Worm (Caenorhabditis elegans) whole organism, L3 larva: ENCODE results near the gene C08F1.10.

Experiments
- R02D3.7 ChIP-seq: fragments of 150-350 bp; optimal IDR thresholded peaks from 2 replicates; lab custom pipeline; 2014; ENCODE audit warnings: missing biosample characterization, missing genetic modification characterization
- aly-2 ChIP-seq: fragments of 150-350 bp; optimal IDR thresholded peaks from 2 replicates; lab custom pipeline; 2014; ENCODE audit warnings: missing biosample characterization, missing genetic modification characterization
- ama-1 ChIP-seq: fragments of 150-350 bp; optimal IDR thresholded peaks from 2 replicates; lab custom pipeline; 2018
- ceh-28 ChIP-seq: fragments of 150-350 bp; optimal IDR thresholded peaks from 2 replicates; lab custom pipeline; 2014; ENCODE audit warnings: missing biosample characterization, missing genetic modification reagents, missing genetic modification characterization
- ceh-82 ChIP-seq: fragments of 150-350 bp; optimal IDR thresholded peaks from 2 replicates; lab custom pipeline; 2014; ENCODE audit warnings: missing biosample characterization, missing genetic modification characterization
- ceh-9 ChIP-seq: sonication (generic microtip); optimal IDR thresholded peaks from 2 replicates; lab custom pipeline; 2018; ENCODE audit warnings: missing biosample characterization, missing genetic modification characterization
- daf-12 ChIP-seq: fragments of 150-350 bp; optimal IDR thresholded peaks from 2 replicates; lab custom pipeline; 2014; ENCODE audit warnings: missing biosample characterization, missing genetic modification reagents, missing genetic modification characterization
- elt-1 ChIP-seq: fragments of 150-350 bp; optimal IDR thresholded peaks from 2 replicates; lab custom pipeline; 2014; ENCODE audit warnings: missing biosample characterization, missing genetic modification characterization
- elt-2 ChIP-seq: sonication (generic microtip); optimal IDR thresholded peaks from 2 replicates; lab custom pipeline; 2016; ENCODE audit warnings: missing genetic modification reagents, mild to moderate bottlenecking, missing genetic modification characterization, missing compliant biosample characterization
- elt-3 ChIP-seq, 3 experiments: fragments of 150-350 bp in 1 of 3; sonication (generic microtip) in 2 of 3; optimal IDR thresholded peaks; 2 replicates in 2 of 3; 4 replicates in 1 of 3; lab custom pipeline; 2014 to 2017; ENCODE audit warnings: missing biosample characterization in 3 of 3, missing genetic modification characterization in 3 of 3
- eor-1 ChIP-seq, 2 experiments: fragments of 150-350 bp; optimal IDR thresholded peaks; 2 replicates each; lab custom pipeline; 2014 to 2018; ENCODE audit warnings: missing biosample characterization in 2 of 2, missing genetic modification characterization in 2 of 2
- fkh-10 ChIP-seq: sonication (generic microtip); optimal IDR thresholded peaks from 2 replicates; lab custom pipeline; 2017; ENCODE audit warnings: missing biosample characterization, missing genetic modification reagents, missing genetic modification characterization
- fkh-2 ChIP-seq: fragments of 150-350 bp; optimal IDR thresholded peaks from 2 replicates; lab custom pipeline; 2014; ENCODE audit warnings: missing biosample characterization, missing genetic modification reagents, missing genetic modification characterization
- fos-1 ChIP-seq: fragments of 150-350 bp; optimal IDR thresholded peaks from 2 replicates; lab custom pipeline; 2014; ENCODE audit warnings: missing biosample characterization, missing genetic modification characterization
- hmg-11 ChIP-seq: sonication (generic microtip); optimal IDR thresholded peaks from 2 replicates; lab custom pipeline; 2016; ENCODE audit warnings: missing genetic modification characterization, missing compliant biosample characterization
- lin-39 ChIP-seq: fragments of 150-350 bp; optimal IDR thresholded peaks from 2 replicates; lab custom pipeline; 2018; ENCODE audit warnings: missing biosample characterization, missing genetic modification reagents, missing genetic modification characterization
- lsy-12 ChIP-seq: sonication (generic microtip); optimal IDR thresholded peaks from 2 replicates; lab custom pipeline; 2016; ENCODE audit warnings: mild to moderate bottlenecking, missing genetic modification characterization, missing compliant biosample characterization
- mdl-1 ChIP-seq: fragments of 150-350 bp; optimal IDR thresholded peaks from 2 replicates; lab custom pipeline; 2014; ENCODE audit warnings: missing biosample characterization, missing genetic modification characterization
- nhr-12 ChIP-seq: fragments of 150-350 bp; optimal IDR thresholded peaks from 2 replicates; lab custom pipeline; 2014; ENCODE audit warnings: missing biosample characterization, missing genetic modification characterization
- nhr-23 ChIP-seq: fragments of 150-350 bp; optimal IDR thresholded peaks from 2 replicates; lab custom pipeline; 2014; ENCODE audit warnings: missing biosample characterization, missing genetic modification reagents, missing genetic modification characterization
- nhr-25 ChIP-seq: sonication (generic microtip); optimal IDR thresholded peaks from 2 replicates; lab custom pipeline; 2017; ENCODE audit warnings: missing biosample characterization, missing genetic modification characterization
- nhr-43 ChIP-seq: sonication (generic microtip); optimal IDR thresholded peaks from 2 replicates; lab custom pipeline; 2016; ENCODE audit warnings: mild to moderate bottlenecking, missing genetic modification characterization, missing compliant biosample characterization; ENCODE audit not compliant: poor library complexity, severe bottlenecking
- nhr-67 ChIP-seq: fragments of 150-350 bp; optimal IDR thresholded peaks from 2 replicates; lab custom pipeline; 2014; ENCODE audit warnings: missing biosample characterization, missing genetic modification characterization
- nhr-76 ChIP-seq: fragments of 150-350 bp; sonication (generic microtip); optimal IDR thresholded peaks from 5 replicates; lab custom pipeline; 2014; ENCODE audit warnings: missing biosample characterization, missing genetic modification characterization
- nhr-77 ChIP-seq: fragments of 150-350 bp; optimal IDR thresholded peaks from 2 replicates; lab custom pipeline; 2014; ENCODE audit warnings: missing biosample characterization, missing genetic modification characterization
- pqm-1 ChIP-seq: fragments of 150-350 bp; optimal IDR thresholded peaks from 2 replicates; lab custom pipeline; 2017; ENCODE audit warnings: missing biosample characterization, missing genetic modification characterization, inconsistent platforms
- sea-2 ChIP-seq: fragments of 150-350 bp; sonication (generic microtip); optimal IDR thresholded peaks from 4 replicates; lab custom pipeline; 2014; ENCODE audit warnings: missing biosample characterization, missing genetic modification reagents, missing genetic modification characterization
- snpc-4 ChIP-seq: fragments of 150-350 bp; optimal IDR thresholded peaks from 2 replicates; lab custom pipeline; 2014; ENCODE audit warnings: missing biosample characterization, missing genetic modification characterization
- tbx-2 ChIP-seq: sonication (generic microtip); optimal IDR thresholded peaks from 2 replicates; lab custom pipeline; 2016; ENCODE audit warnings: mild to moderate bottlenecking, missing genetic modification characterization, missing compliant biosample characterization
- unc-39 ChIP-seq: sonication (generic microtip); optimal IDR thresholded peaks from 4 replicates; lab custom pipeline; 2017; ENCODE audit warnings: missing biosample characterization, missing genetic modification characterization
- zag-1 ChIP-seq: fragments of 150-350 bp; optimal IDR thresholded peaks from 2 replicates; lab custom pipeline; 2014; ENCODE audit warnings: missing biosample characterization, missing genetic modification characterization
- ztf-11 ChIP-seq: fragments of 150-350 bp; optimal IDR thresholded peaks from 2 replicates; lab custom pipeline; 2014; ENCODE audit warnings: missing biosample characterization, missing genetic modification characterization
- ztf-4 ChIP-seq: fragments of 150-350 bp; optimal IDR thresholded peaks from 2 replicates; lab custom pipeline; 2014; ENCODE audit warnings: missing biosample characterization, missing genetic modification characterization

The C08F1.10 gene

ce11 chrII:1771347-1771746 is 14.8 kb downstream of the C08F1.10 start, which contains the start of gene math-26:
math-26 (plus strand) TSS chrII:1771647.
- peak; percentile 21 for TF ChIP-seq elt-2 (tag; lab: Kevin White, UChicago)

- TF ChIP-seq elt-2 (tag; lab: Kevin White, UChicago) (peak; percentile 75), pqm-1 (tag; lab: Kevin White, UChicago) (peak; percentile 39)
These were observed 18.7 kb downstream of the C08F1.10 start for ce11 chrII:1767458-1767857.

ce11 chrII:1766715-1767114 is 19.4 kb downstream of the C08F1.10 start:
- TF ChIP-seq ceh-28 (tag; lab: Kevin White, UChicago) (no peak), fkh-2 (tag; lab: Kevin White, UChicago) (no peak), pqm-1 (tag; lab: Kevin White, UChicago) (no peak), lsy-12 (tag; lab: Kevin White, UChicago) (no peak), fos-1 (tag; lab: Kevin White, UChicago) (no peak), mdl-1 (tag; lab: Kevin White, UChicago) (no peak), elt-1 (tag; lab: Kevin White, UChicago) (no peak), eor-1 (tag; optimal IDR thresholded peaks at IDR 0.05; lab: Kevin White, UChicago) (no peak), fkh-10 (GFP tag; lab: Kevin White, UChicago) (no peak), unc-39 (no peak), lin-39 (tag; lab: Kevin White, UChicago) (no peak), nhr-12 (no peak), tbx-2 (tag; lab: Kevin White, UChicago) (no peak), zag-1 (tag; lab: Kevin White, UChicago) (no peak), ztf-4 (no peak), nhr-25 (tag; lab: Kevin White, UChicago) (no peak), ama-1 (lab: Kevin White, UChicago) (no peak), ztf-11 (no peak)

- TF ChIP-seq daf-12 (tag; lab: Kevin White, UChicago) (no peak), elt-3 (tag; optimal IDR thresholded peaks at IDR 0.05; lab: Kevin White, UChicago) (no peak), ama-1 (lab: Kevin White, UChicago) (no peak)
These were observed 23.0 kb downstream of the C08F1.10 start, which contains the start of gene math-28 for ce11 chrII:1763072-1763471. math-28 (plus strand) TSS chrII:1763372.

- TF ChIP-seq tbx-2 (tag; lab: Kevin White, UChicago) (no peak), nhr-77 (no peak), zag-1 (tag; lab: Kevin White, UChicago) (no peak), ama-1 (lab: Kevin White, UChicago) (no peak), hmg-11 (tag; lab: Kevin White, UChicago) (no peak), mdl-1 (tag; lab: Kevin White, UChicago) (no peak), nhr-76 (tag; lab: Kevin White, UChicago) (no peak), ceh-9 (tag; lab: Kevin White, UChicago) (no peak), fkh-10 (GFP tag; lab: Kevin White, UChicago) (no peak), elt-2 (tag; lab: Kevin White, UChicago) (no peak)
These were observed 24.5 kb downstream of the C08F1.10 start, which contains the start of gene F36H5.4 for ce11 chrII:1761564-1761963. F36H5.4 (plus strand) TSS chrII:1761864.

ce11 chrII:1759602-1760001 is 26.5 kb downstream of the C08F1.10 start, which contains the start of gene F36H5.18:
F36H5.18 (plus strand) TSS chrII:1759902.
- TF ChIP-seq R02D3.7 (tag; lab: Kevin White, UChicago): no peak

- TF ChIP-seq ceh-82 (tag; lab: Kevin White, UChicago) (no peak), sea-2 (GFP tag; lab: Kevin White, UChicago) (no peak), ztf-11 (no peak), nhr-67 (no peak), nhr-23 (no peak), aly-2 (tag; lab: Kevin White, UChicago) (no peak), snpc-4 (no peak), nhr-43 (tag; lab: Kevin White, UChicago) (no peak)
These were observed 29.1 kb downstream of the C08F1.10 start, which contains the start of gene F36H5.10 for ce11 chrII:1757033-1757432. F36H5.10 (plus strand) TSS chrII:1757333.
